Worm (Caenorhabditis elegans): ENCODE data around the gene F54A3.2.
A peak's percentile ranks its signal among the peaks of the same experiment; 100 is the strongest.
"Not testable (repeated sequence)": the region's sequence is repeated elsewhere in the genome, so short reads cannot be mapped to it uniquely, and the experiment has no call there.

The F54A3.2 gene

ce11 chrII:2225608-2226007 lies 17.8 kb upstream of the F54A3.2 start, which contains the start of gene F54A3.5:
TSS of gene F54A3.5 (minus strand) at chrII:2225708.
- TF ChIP-seq Y22D7AL.16 (tag; optimal IDR thresholded peaks at IDR 0.05): no peak
- no peak for TF ChIP-seq hlh-6 (tag; optimal IDR thresholded peaks at IDR 0.05)
- no peak for TF ChIP-seq madf-2 (tag; optimal IDR thresholded peaks at IDR 0.05)
- TF ChIP-seq ceh-22 (tag; optimal IDR thresholded peaks at IDR 0.05): no peak
- no peak for TF ChIP-seq ahr-1 (tag; optimal IDR thresholded peaks at IDR 0.05)
- no peak for TF ChIP-seq ceh-31 (tag; optimal IDR thresholded peaks at IDR 0.05)
- no peak for TF ChIP-seq fkh-6 (tag; optimal IDR thresholded peaks at IDR 0.05)
- no peak for TF ChIP-seq nhr-232 (tag; optimal IDR thresholded peaks at IDR 0.05)
- no peak for TF ChIP-seq fkh-10 (GFP tag; optimal IDR thresholded peaks at IDR 0.05)
- TF ChIP-seq ztf-16 (tag; optimal IDR thresholded peaks at IDR 0.05): no peak
- TF ChIP-seq nhr-11 (tag; optimal IDR thresholded peaks at IDR 0.05): no peak
- no peak for TF ChIP-seq tbx-7 (tag; optimal IDR thresholded peaks at IDR 0.05)
- TF ChIP-seq gmeb-2 (tag; optimal IDR thresholded peaks at IDR 0.05): no peak
- no peak for TF ChIP-seq ets-4 (tag; optimal IDR thresholded peaks at IDR 0.05)
- TF ChIP-seq ceh-14 (tag; optimal IDR thresholded peaks at IDR 0.05): no peak

- TF ChIP-seq C38D4.7 (GFP tag; optimal IDR thresholded peaks at IDR 0.05): no peak
- no peak for TF ChIP-seq ceh-18 (tag; optimal IDR thresholded peaks at IDR 0.05)
- no peak for TF ChIP-seq syd-9 (tag; optimal IDR thresholded peaks at IDR 0.05)
- TF ChIP-seq elt-4 (tag; optimal IDR thresholded peaks at IDR 0.05): no peak
- no peak for TF ChIP-seq pha-4 (tag; optimal IDR thresholded peaks at IDR 0.05)
- no peak for TF ChIP-seq nhr-11 (tag; optimal IDR thresholded peaks at IDR 0.05)
- no peak for TF ChIP-seq sox-2 (GFP tag; IDR thresholded peaks at IDR 0.05)
- TF ChIP-seq Y22D7AL.16 (tag; optimal IDR thresholded peaks at IDR 0.05): no peak
- no peak for TF ChIP-seq pat-9 (tag; optimal IDR thresholded peaks at IDR 0.05)
- TF ChIP-seq pqm-1 (tag; optimal IDR thresholded peaks at IDR 0.05): no peak
- TF ChIP-seq ceh-14 (tag; optimal IDR thresholded peaks at IDR 0.05): no peak
- TF ChIP-seq ceh-19 (GFP tag; optimal IDR thresholded peaks at IDR 0.05): no peak
- no peak for TF ChIP-seq ama-1 (optimal IDR thresholded peaks at IDR 0.05)
- TF ChIP-seq tbx-7 (tag; optimal IDR thresholded peaks at IDR 0.05): no peak
- TF ChIP-seq ceh-31 (tag; optimal IDR thresholded peaks at IDR 0.05): no peak
- TF ChIP-seq lin-11 (tag; optimal IDR thresholded peaks at IDR 0.05): no peak
- no peak for TF ChIP-seq ceh-6 (GFP tag; optimal IDR thresholded peaks at IDR 0.05)
These were observed 13.1 kb upstream of the F54A3.2 start for ce11 chrII:2230368-2230767.

- not testable (repeated sequence) for TF ChIP-seq nfya-1, nhr-11, unc-42 (tag; optimal IDR thresholded peaks at IDR 0.05)
These were observed 11.0 kb upstream of the F54A3.2 start, which contains the start of gene F54A3.6 for ce11 chrII:2232429-2232828. TSS of gene F54A3.6 (minus strand) at chrII:2232470.

- TF ChIP-seq Y22D7AL.16 (tag; optimal IDR thresholded peaks at IDR 0.05) (no peak), ceh-9 (tag; optimal IDR thresholded peaks at IDR 0.05) (no peak), hlh-15 (tag; optimal IDR thresholded peaks at IDR 0.05) (no peak), dve-1 (tag; optimal IDR thresholded peaks at IDR 0.05) (no peak), tbx-2 (tag; optimal IDR thresholded peaks at IDR 0.05) (no peak), elt-4 (tag; optimal IDR thresholded peaks at IDR 0.05) (no peak)
These were observed 10.2 kb upstream of the F54A3.2 start, which contains the start of gene cct-3 for ce11 chrII:2233240-2233639. TSS of gene cct-3 (plus strand) at chrII:2233540.

- TF ChIP-seq ceh-34 (tag; optimal IDR thresholded peaks at IDR 0.05) (no peak), mec-3 (tag; optimal IDR thresholded peaks at IDR 0.05; ENCODE audit: borderline replicate concordance) (no peak), pat-9 (tag; optimal IDR thresholded peaks at IDR 0.05) (no peak), ceh-48 (tag; optimal IDR thresholded peaks at IDR 0.05) (peak; percentile 1)
These were observed 7.1 kb upstream of the F54A3.2 start for ce11 chrII:2236352-2236751.
